Worm (Caenorhabditis elegans) whole organism, L4 larva: ENCODE results near the gene Y55F3BR.1.

ENCODE experiments used
- ama-1 ChIP-seq: fragments of 150-350 bp; optimal IDR thresholded peaks from 2 replicates; lab custom pipeline; 2014; ENCODE audit warnings: inconsistent platforms, mixed read lengths
- fos-1 ChIP-seq: fragments of 150-350 bp; optimal IDR thresholded peaks from 2 replicates; lab custom pipeline; 2014; ENCODE audit warnings: missing biosample characterization, missing genetic modification characterization
- lin-15B ChIP-seq: fragments of 150-350 bp; sonication (generic microtip); optimal IDR thresholded peaks from 3 replicates; lab custom pipeline; 2014; ENCODE audit warnings: missing biosample characterization, missing genetic modification characterization
- lin-39 ChIP-seq: fragments of 150-350 bp; optimal IDR thresholded peaks from 2 replicates; lab custom pipeline; 2014; ENCODE audit warnings: missing biosample characterization, missing genetic modification reagents, missing genetic modification characterization
- nhr-102 ChIP-seq: sonication (generic microtip); optimal IDR thresholded peaks from 2 replicates; lab custom pipeline; 2016; ENCODE audit warnings: mild to moderate bottlenecking, missing genetic modification characterization, moderate library complexity, missing compliant biosample characterization
- nhr-11 ChIP-seq: fragments of 150-350 bp; optimal IDR thresholded peaks from 2 replicates; lab custom pipeline; 2014; ENCODE audit warnings: missing biosample characterization, missing genetic modification characterization
- nhr-237 ChIP-seq: sonication (generic microtip); optimal IDR thresholded peaks from 2 replicates; lab custom pipeline; 2017; ENCODE audit warnings: missing biosample characterization, missing genetic modification characterization
- nhr-25 ChIP-seq: sonication (generic microtip); optimal IDR thresholded peaks from 2 replicates; lab custom pipeline; 2017; ENCODE audit warnings: missing genetic modification characterization, mild to moderate bottlenecking, missing compliant biosample characterization, antibody characterized with exemption, moderate library complexity, borderline replicate concordance; ENCODE audit not compliant: insufficient read depth
- nhr-76 ChIP-seq: fragments of 150-350 bp; optimal IDR thresholded peaks from 2 replicates; lab custom pipeline; 2014; ENCODE audit warnings: missing biosample characterization, missing genetic modification characterization
- nhr-77 ChIP-seq: fragments of 150-350 bp; optimal IDR thresholded peaks from 2 replicates; lab custom pipeline; 2014; ENCODE audit warnings: missing biosample characterization, missing genetic modification characterization
- sdz-12 ChIP-seq: fragments of 200-800 bp; sonication (Bioruptor generic); optimal IDR thresholded peaks from 2 replicates; lab custom pipeline; 2018; ENCODE audit warnings: mild to moderate bottlenecking, missing genetic modification characterization, missing compliant biosample characterization
- skn-1 ChIP-seq: fragments of 150-350 bp; optimal IDR thresholded peaks from 2 replicates; lab custom pipeline; 2014; ENCODE audit warnings: missing biosample characterization, missing genetic modification characterization
- unc-39 ChIP-seq: sonication (generic microtip); optimal IDR thresholded peaks from 2 replicates; lab custom pipeline; 2017; ENCODE audit warnings: missing biosample characterization, missing genetic modification characterization

ce11 chrIV:860810-861209, 13.8 kb upstream of the Y55F3BR.1 start:
- TF ChIP-seq unc-39 (tag; lab: Kevin White, UChicago) (no peak), nhr-76 (tag; lab: Kevin White, UChicago) (no peak), nhr-77 (tag; lab: Kevin White, UChicago) (no peak), skn-1 (no peak), ama-1 (lab: Kevin White, UChicago) (no peak), nhr-237 (no peak), lin-15B (no peak), fos-1 (tag; lab: Kevin White, UChicago) (no peak), nhr-11 (tag; lab: Kevin White, UChicago) (no peak), sdz-12 (no peak), lin-39 (no peak), nhr-25 (no peak), nhr-102 (tag; lab: Kevin White, UChicago) (no peak)
